Fruit fly (Drosophila melanogaster): ENCODE results near the gene Or19a.
A peak's percentile ranks its signal among the peaks of the same experiment; 100 is the strongest.
"Not testable (repeated sequence)": the region's sequence is repeated elsewhere in the genome, so short reads cannot be mapped to it uniquely, and the experiment has no call there.

The Or19a gene

DNA sequence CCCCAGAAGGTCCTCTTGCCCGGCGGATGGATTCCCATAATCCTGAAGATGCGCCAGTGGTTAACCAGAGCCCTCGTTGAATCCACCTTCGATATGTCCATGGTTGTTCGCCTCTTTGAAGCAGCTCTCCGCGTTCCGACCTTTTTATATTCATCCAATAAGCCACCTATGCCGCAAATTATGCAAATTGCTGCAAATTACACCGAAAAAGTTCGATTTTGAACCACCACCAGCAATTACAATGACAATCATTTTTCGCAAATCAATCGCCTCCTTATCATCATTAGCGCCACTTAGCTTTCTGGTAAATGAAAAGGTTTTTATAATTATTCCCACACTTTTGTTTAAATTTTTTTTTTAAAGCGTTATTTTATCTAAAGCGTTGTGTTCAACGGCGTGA, at the start of gene Or19a:
Gene Or19a (minus strand): TSS at position 101 of the 400 bp plus-strand sequence.
- not testable (repeated sequence) for TF ChIP-seq CG17801 (GFP tag; optimal IDR thresholded peaks at IDR 0.05; ENCODE audit: partially characterized antibody)

dm6 chrX:20186387-20186786, 43.4 kb upstream of the Or19a start, which contains the start of gene Sdic2:
Gene Sdic2 (minus strand): TSS chrX:20186487.
- TF ChIP-seq CG17801 (GFP tag; optimal IDR thresholded peaks at IDR 0.05; ENCODE audit: partially characterized antibody) = not testable (repeated sequence)

DNA sequence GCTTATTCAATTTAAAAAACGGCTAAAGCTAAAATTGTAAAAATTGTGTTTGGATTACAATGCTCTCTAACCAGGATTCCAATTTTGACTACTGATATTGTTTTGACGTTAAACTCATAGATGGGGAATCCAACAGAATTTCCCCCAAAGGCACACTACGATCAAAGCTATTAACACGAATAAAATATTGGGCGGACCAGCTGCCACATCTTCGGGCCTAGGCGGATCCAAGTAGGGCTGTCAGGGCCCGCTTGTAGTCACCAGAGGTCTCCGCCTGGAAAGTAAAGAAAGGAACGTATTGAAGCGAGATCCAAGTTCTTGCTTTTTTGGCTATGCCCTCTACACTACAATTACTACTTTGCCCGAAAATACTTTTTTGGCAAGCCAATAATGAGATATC, 35.5 kb upstream of the Or19a start, which contains the start of gene Sdic1:
Gene Sdic1 (minus strand): TSS at position 101 of the 400 bp plus-strand sequence.
- not testable (repeated sequence) for TF ChIP-seq CG17801 (GFP tag; optimal IDR thresholded peaks at IDR 0.05; ENCODE audit: partially characterized antibody)

dm6 chrX:20173464-20173995, 30.5 kb upstream of the Or19a start, which contains the start of gene AnxB10:
Gene AnxB10 (minus strand): TSS chrX:20173514.
- peak; percentile 95 for TF ChIP-seq CG17801 (GFP tag; optimal IDR thresholded peaks at IDR 0.05; ENCODE audit: partially characterized antibody)

- TF ChIP-seq CG17801 (GFP tag; optimal IDR thresholded peaks at IDR 0.05; ENCODE audit: partially characterized antibody) = peak; percentile 8
Observed at dm6 chrX:20169898-20170297, 26.9 kb upstream of the Or19a start, which contains the start of the genes CG9581 and CG9578. Gene CG9581 (minus strand): TSS chrX:20169981. Gene CG9578 (plus strand): TSS chrX:20170222.

- peak; percentile 62 for TF ChIP-seq CG17801 (GFP tag; optimal IDR thresholded peaks at IDR 0.05; ENCODE audit: partially characterized antibody)
Observed at dm6 chrX:20166484-20167038, 23.6 kb upstream of the Or19a start, which contains the start of gene CG9577. Gene CG9577 (plus strand): TSS chrX:20166673.

dm6 chrX:20165773-20166412, 22.9 kb upstream of the Or19a start, which contains the start of gene Phf7:
Gene Phf7 (minus strand): TSS chrX:20165830.
- no peak for TF ChIP-seq CG17801 (GFP tag; optimal IDR thresholded peaks at IDR 0.05; ENCODE audit: partially characterized antibody)

DNA sequence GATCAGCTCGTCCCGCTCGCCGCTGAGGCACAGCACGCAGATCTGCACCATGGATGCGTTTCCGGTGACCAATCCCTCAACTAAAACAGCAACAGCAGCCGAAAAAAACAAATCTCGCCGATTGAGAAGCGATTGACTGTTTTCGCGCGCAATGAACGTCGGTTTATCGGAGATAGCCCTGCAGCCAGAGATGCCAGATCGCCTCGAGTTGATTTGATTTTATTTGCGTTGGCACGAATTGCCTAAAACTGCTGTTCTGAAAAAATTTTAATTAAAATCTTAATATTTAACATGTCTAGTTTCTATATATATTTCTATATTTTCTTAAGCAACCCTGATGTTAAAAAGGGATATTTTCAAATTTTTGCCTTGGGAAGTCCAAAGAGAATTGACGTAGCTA, 19.6 kb upstream of the Or19a start:
- no peak for TF ChIP-seq CG17801 (GFP tag; optimal IDR thresholded peaks at IDR 0.05; ENCODE audit: partially characterized antibody)

- TF ChIP-seq CG17801 (GFP tag; optimal IDR thresholded peaks at IDR 0.05; ENCODE audit: partially characterized antibody) = no peak
Observed at dm6 chrX:20159679-20160140, 16.7 kb upstream of the Or19a start, which contains the start of gene Rab35. Gene Rab35 (minus strand): TSS chrX:20159872.

dm6 chrX:20158943-20159385, 16.0 kb upstream of the Or19a start:
- peak; percentile 41 for TF ChIP-seq CG17801 (GFP tag; optimal IDR thresholded peaks at IDR 0.05; ENCODE audit: partially characterized antibody)

DNA sequence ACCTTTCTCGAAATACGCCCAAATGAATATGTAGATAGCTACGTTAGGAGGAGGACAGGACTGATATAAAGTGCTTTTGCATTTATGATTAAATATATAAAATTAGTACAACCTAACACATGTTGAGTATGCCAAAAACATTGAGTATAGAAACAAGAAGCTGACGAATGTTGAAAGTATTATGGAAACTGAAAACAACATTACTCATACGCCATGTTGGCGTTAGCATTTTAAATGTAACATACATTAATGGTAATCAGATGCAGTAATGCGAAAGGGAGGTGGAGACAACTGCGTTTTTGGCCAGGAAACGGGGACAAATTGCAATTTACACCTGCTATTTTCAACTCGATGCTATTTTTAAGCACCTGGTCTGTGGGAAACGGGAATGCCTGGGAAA, 15.5 kb upstream of the Or19a start:
- no peak for TF ChIP-seq CG17801 (GFP tag; optimal IDR thresholded peaks at IDR 0.05; ENCODE audit: partially characterized antibody)

DNA sequence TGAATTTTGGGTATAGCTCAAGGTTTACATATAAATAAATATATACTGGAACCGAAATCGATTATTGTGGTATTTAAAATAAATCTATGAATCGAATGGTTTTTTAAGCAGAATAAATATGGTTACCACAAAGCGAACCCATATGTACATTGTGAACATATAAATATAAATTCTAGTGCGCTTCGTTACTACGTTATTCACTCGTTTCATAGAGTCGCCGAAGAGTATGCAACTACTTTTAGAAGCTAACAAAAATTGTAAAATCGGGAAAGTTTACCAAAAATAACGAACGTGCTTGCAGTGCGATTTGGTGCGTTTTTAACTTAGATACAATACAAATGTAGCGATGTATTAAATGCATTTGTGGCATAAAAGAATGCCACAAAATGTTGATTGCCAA, 13.0 kb upstream of the Or19a start:
- TF ChIP-seq CG17801 (GFP tag; optimal IDR thresholded peaks at IDR 0.05; ENCODE audit: partially characterized antibody) = no peak

DNA sequence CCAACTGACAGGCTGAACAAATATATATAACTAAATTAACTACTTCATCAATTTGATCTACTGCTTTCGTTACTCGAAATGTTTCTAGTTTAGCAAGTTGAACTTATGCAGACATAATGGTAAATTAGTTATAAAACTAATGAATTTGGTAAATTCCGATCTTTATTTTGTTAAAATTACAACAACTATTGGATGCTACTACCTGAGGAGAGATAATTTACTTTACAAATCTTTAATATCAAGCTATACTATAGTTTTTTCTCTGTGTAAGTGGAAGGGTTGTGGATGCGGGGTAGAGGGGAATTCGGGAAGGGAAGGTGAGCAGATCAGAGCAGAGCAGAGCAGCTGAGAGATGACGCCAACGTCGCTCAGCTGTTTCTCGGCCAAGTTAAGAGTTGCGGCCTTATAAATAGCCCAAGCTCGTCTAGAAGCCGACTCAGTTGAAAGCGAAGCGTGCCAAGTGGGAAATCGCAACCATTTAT, 4.7 kb upstream of the Or19a start, which contains the start of gene aspr:
Gene aspr (plus strand): TSS at position 432 of the 482 bp plus-strand sequence.
- no peak for TF ChIP-seq CG17801 (GFP tag; optimal IDR thresholded peaks at IDR 0.05; ENCODE audit: partially characterized antibody)

dm6 chrX:20140710-20141109, 2.3 kb downstream of the Or19a start, which contains the start of gene CG34332:
Gene CG34332 (plus strand): TSS chrX:20141010.
- TF ChIP-seq CG17801 (GFP tag; optimal IDR thresholded peaks at IDR 0.05; ENCODE audit: partially characterized antibody) = no peak

- no peak for TF ChIP-seq CG17801 (GFP tag; optimal IDR thresholded peaks at IDR 0.05; ENCODE audit: partially characterized antibody)
Observed at dm6 chrX:20139493-20139892, 3.5 kb downstream of the Or19a start, which contains the start of gene CG42583. Gene CG42583 (plus strand): TSS chrX:20139793.
